Worm (Caenorhabditis elegans) whole organism, midembryonic: Measurements from ENCODE around the gene F17E9.3.
"Not testable (repeated sequence)": the region's sequence is repeated elsewhere in the genome, so short reads cannot be mapped to it uniquely, and the experiment has no call there.

Source experiments
- T22C8.4 ChIP-seq: fragments of 200-800 bp; sonication (Bioruptor generic); IDR thresholded peaks from 2 replicates; pipeline ENCODE4 v1.3.6; 2022; ENCODE audit warnings: missing genetic modification characterization, missing compliant biosample characterization
- cog-1 ChIP-seq: sonication (generic microtip); optimal IDR thresholded peaks from 2 replicates; lab custom pipeline; 2016; ENCODE audit warnings: missing genetic modification characterization, missing compliant biosample characterization
- flt-1 ChIP-seq: fragments of 200-800 bp; sonication (Bioruptor generic); IDR thresholded peaks from 2 replicates; pipeline ENCODE4 v1.3.6; 2022; ENCODE audit warnings: missing genetic modification characterization, missing compliant biosample characterization
- klf-2 ChIP-seq: fragments of 200-800 bp; sonication (Bioruptor generic); conservative IDR thresholded peaks from 2 replicates; pipeline ENCODE4 v1.3.6; 2022; ENCODE audit warnings: missing genetic modification reagents, missing genetic modification characterization, missing compliant biosample characterization
- med-1 ChIP-seq: sonication (generic microtip); optimal IDR thresholded peaks from 2 replicates; lab custom pipeline; 2017; ENCODE audit warnings: missing genetic modification characterization, mild to moderate bottlenecking, missing compliant biosample characterization, antibody characterized with exemption, missing genetic modification reagents; ENCODE audit not compliant: insufficient read depth
- ref-1 ChIP-seq: fragments of 200-800 bp; sonication (Bioruptor generic); conservative IDR thresholded peaks from 2 replicates; pipeline ENCODE4 v1.3.6; 2022; ENCODE audit warnings: missing genetic modification reagents, missing genetic modification characterization, missing compliant biosample characterization
- tab-1 ChIP-seq: fragments of 200-800 bp; sonication (Bioruptor generic); IDR thresholded peaks from 2 replicates; pipeline ENCODE4 v1.3.6; 2022; ENCODE audit warnings: missing genetic modification characterization, missing compliant biosample characterization
- ztf-23 ChIP-seq: fragments of 200-800 bp; sonication (Bioruptor generic); IDR thresholded peaks from 2 replicates; pipeline ENCODE4 v1.3.6; 2022; ENCODE audit warnings: missing genetic modification reagents, missing genetic modification characterization, missing compliant biosample characterization
- ztf-29 ChIP-seq: fragments of 200-800 bp; sonication (Bioruptor generic); IDR thresholded peaks from 2 replicates; pipeline ENCODE4 v1.3.6; 2022; ENCODE audit warnings: missing genetic modification reagents, missing genetic modification characterization, missing compliant biosample characterization

Gene F17E9.3

ce11 chrIV:8385662-8386061 lies 31.0 kb downstream of the F17E9.3 start:
- TF ChIP-seq tab-1 (GFP tag; lab: Robert Waterston, UW), result no peak
- no peak for TF ChIP-seq klf-2 (GFP tag; lab: Robert Waterston, UW)
- TF ChIP-seq ztf-29, result no peak
- TF ChIP-seq cog-1 (tag; lab: Kevin White, UChicago), result no peak
- no peak for TF ChIP-seq ztf-23 (GFP tag; lab: Robert Waterston, UW)
- no peak for TF ChIP-seq med-1 (GFP tag; lab: Kevin White, UChicago)
- TF ChIP-seq flt-1 (GFP tag; lab: Robert Waterston, UW), result no peak
- TF ChIP-seq ref-1 (GFP tag; lab: Robert Waterston, UW), result no peak
- no peak for TF ChIP-seq T22C8.4

- not testable (repeated sequence) for TF ChIP-seq klf-2 (GFP tag; lab: Robert Waterston, UW); med-1 (GFP tag; lab: Kevin White, UChicago); tab-1 (GFP tag; lab: Robert Waterston, UW)
These were observed 34.5 kb downstream of the F17E9.3 start, which contains the start of gene D2096.10 for ce11 chrIV:8389139-8389538. Gene D2096.10, minus strand, starts transcription at chrIV:8389239.

- TF ChIP-seq med-1 (GFP tag; lab: Kevin White, UChicago) (no peak), flt-1 (GFP tag; lab: Robert Waterston, UW) (no peak), cog-1 (tag; lab: Kevin White, UChicago) (no peak), ztf-23 (GFP tag; lab: Robert Waterston, UW) (no peak), klf-2 (GFP tag; lab: Robert Waterston, UW) (no peak), tab-1 (GFP tag; lab: Robert Waterston, UW) (no peak), T22C8.4 (no peak), ztf-29 (no peak), ref-1 (GFP tag; lab: Robert Waterston, UW) (no peak)
These were observed 39.4 kb downstream of the F17E9.3 start, which contains the start of gene D2096.11 for ce11 chrIV:8394105-8394504. Gene D2096.11, minus strand, starts transcription at chrIV:8394205.

- TF ChIP-seq tab-1 (GFP tag; lab: Robert Waterston, UW) (no peak), ref-1 (GFP tag; lab: Robert Waterston, UW) (no peak), ztf-23 (GFP tag; lab: Robert Waterston, UW) (no peak), cog-1 (tag; lab: Kevin White, UChicago) (no peak), klf-2 (GFP tag; lab: Robert Waterston, UW) (no peak), med-1 (GFP tag; lab: Kevin White, UChicago) (no peak), flt-1 (GFP tag; lab: Robert Waterston, UW) (no peak), T22C8.4 (no peak), ztf-29 (no peak)
These were observed 41.7 kb downstream of the F17E9.3 start, which contains the start of gene timm-17B.2 for ce11 chrIV:8396348-8396747. Gene timm-17B.2, plus strand, starts transcription at chrIV:8396648.

DNA sequence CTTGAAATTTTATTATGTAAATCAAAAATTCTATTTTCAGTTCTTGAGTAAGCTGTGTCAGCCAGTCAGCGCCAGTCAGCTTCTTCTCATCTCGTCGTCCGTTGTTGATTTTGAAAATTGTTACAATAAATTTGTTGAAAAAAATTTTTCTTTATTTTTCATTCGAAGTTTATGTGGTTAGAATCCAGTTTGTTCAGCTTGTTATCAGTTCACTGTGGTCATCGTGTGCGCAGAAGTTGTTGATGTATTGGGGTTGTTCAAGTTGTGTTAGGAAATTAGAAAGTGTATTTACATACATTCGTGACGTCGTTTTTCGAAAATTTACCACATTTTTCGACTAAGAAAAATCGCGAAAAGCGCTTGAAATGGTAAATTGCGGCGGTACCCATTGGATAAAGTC lies 43.1 kb downstream of the F17E9.3 start:
- TF ChIP-seq flt-1 (GFP tag; lab: Robert Waterston, UW) (no peak), T22C8.4 (no peak), cog-1 (tag; lab: Kevin White, UChicago) (no peak), ref-1 (GFP tag; lab: Robert Waterston, UW) (no peak), med-1 (GFP tag; lab: Kevin White, UChicago) (no peak), ztf-23 (GFP tag; lab: Robert Waterston, UW) (no peak), tab-1 (GFP tag; lab: Robert Waterston, UW) (no peak), klf-2 (GFP tag; lab: Robert Waterston, UW) (no peak), ztf-29 (no peak)
